Fruit fly (Drosophila melanogaster): Measurements from ENCODE around the gene spi.

Gene spi

DNA sequence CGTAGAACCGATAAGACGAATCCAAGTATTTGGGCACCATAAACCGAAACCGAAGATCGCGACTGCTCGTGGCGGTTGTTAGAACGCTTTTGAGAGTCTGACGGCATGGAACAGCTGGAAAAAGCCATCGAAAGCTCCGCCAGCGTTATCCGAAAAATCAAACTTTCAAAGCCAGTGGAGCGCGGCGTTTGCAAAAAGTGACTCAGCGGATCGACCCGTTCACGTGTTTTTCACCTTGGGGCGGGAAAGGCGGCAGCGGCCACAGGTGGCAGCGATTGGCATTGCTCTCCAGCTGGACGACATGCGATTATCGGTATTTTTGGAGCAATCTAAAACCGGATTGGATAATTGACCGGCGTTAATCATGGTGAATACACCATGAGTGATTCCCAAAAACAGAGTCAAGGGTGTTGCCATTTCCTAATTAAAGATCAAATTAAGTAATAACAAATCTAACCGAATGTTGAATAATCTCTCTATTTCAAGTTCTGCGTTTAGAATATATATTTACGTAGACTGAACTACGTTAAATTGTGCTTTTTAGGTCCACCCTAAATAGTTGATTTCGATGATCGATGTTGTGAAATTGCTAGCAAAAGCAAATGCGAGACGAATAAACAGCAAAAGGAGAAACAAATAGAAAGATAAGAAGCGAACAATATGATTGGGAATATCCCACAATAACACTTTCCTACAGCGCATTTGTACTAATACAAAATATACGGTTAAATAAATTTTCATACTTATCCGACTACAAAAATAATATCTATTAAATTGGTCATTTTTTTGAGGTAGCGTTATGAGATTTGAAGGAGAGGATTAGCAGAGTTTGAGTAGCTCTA lies 30.0 kb downstream of the spi start, which contains the start of gene CG10337 (continued):
- TF ChIP-seq CG8281 (tag; optimal IDR thresholded peaks at IDR 0.05) (no peak), ro (GFP tag; IDR thresholded peaks at IDR 0.05) (no peak)

dm6 chr2L:19543010-19543564 lies 34.0 kb downstream of the spi start:
- TF ChIP-seq gfzf (GFP tag; optimal IDR thresholded peaks at IDR 0.05) = no peak
- peak; percentile 34 for TF ChIP-seq Med (GFP tag)
- peak; percentile 60 for TF ChIP-seq CG15479 (GFP tag; optimal IDR thresholded peaks at IDR 0.05)
- 0 out of 2 replicates have a peak, but pooled peaks have one; percentile 25 for TF ChIP-seq CG11696 (GFP tag; IDR thresholded peaks at IDR 0.05)
- TF ChIP-seq zen (tag; optimal IDR thresholded peaks at IDR 0.05) = no peak
- TF ChIP-seq grau (tag; optimal IDR thresholded peaks at IDR 0.05) = peak; percentile 11
- TF ChIP-seq CG2678 (tag; optimal IDR thresholded peaks at IDR 0.05) = peak; percentile 5
- TF ChIP-seq corto (GFP tag; optimal IDR thresholded peaks at IDR 0.05) = peak; percentile 3
- TF ChIP-seq CG42726 (GFP tag; IDR thresholded peaks at IDR 0.05; ENCODE audit: partially characterized antibody) = no peak
- peak; percentile 41 for TF ChIP-seq exex (tag; optimal IDR thresholded peaks at IDR 0.05)
- no peak for TF ChIP-seq CG32772 (GFP tag; IDR thresholded peaks at IDR 0.05)
- TF ChIP-seq row (GFP tag; IDR thresholded peaks at IDR 0.05) = 0 out of 3 replicates have a peak, but pooled peaks have one; percentile 5
- peak; percentile 3 for TF ChIP-seq PHDP (tag; optimal IDR thresholded peaks at IDR 0.05)
- peak; percentile 71 for TF ChIP-seq Sry-β (GFP tag; optimal IDR thresholded peaks at IDR 0.05)
- TF ChIP-seq eve (GFP tag; optimal IDR thresholded peaks at IDR 0.05) = peak in 1 of 2 experiments; percentile 63
- TF ChIP-seq CG2120 (GFP tag; optimal IDR thresholded peaks at IDR 0.05) = peak; percentile 7
- peak; percentile 12 for TF ChIP-seq lbe (GFP tag; optimal IDR thresholded peaks at IDR 0.05)

DNA sequence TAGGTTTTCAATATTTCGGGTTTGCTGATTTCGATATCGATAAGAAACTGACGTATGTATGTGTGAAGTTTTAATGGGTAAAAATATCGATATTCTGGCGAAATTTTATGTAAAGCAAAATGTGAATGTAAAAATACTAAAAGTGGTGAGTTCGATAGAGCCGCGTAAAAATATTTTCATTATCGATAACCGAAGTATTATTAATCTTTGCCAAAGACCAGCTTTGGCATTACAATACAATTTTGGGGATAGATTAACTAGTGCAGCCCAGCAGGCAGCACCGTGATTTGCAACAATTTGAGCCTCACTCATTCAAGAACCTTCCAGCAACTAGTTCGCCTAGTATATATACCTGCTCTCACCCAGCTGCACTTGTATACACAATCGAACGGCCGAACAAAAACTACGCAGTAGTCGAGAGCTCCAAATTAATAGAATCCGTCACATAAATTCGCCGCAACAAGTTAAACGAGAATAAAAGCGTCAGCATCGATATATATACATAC lies 34.8 kb downstream of the spi start:
- TF ChIP-seq scrt (GFP tag; optimal IDR thresholded peaks at IDR 0.05) (peak; percentile 37), CG2875 (GFP tag; optimal IDR thresholded peaks at IDR 0.05) (no peak), CG7963 (GFP tag; IDR thresholded peaks at IDR 0.05; ENCODE audit: partially characterized antibody) (peak; percentile 90), CG3726 (GFP tag; IDR thresholded peaks at IDR 0.05) (no peak), CG7556 (GFP tag; optimal IDR thresholded peaks at IDR 0.05) (no peak), cato (GFP tag; optimal IDR thresholded peaks at IDR 0.05; ENCODE audit: borderline replicate concordance) (no peak), CG12769 (tag; optimal IDR thresholded peaks at IDR 0.05) (peak; percentile 33), ap (GFP tag; IDR thresholded peaks at IDR 0.05) (no peak), dmrt11E (tag; optimal IDR thresholded peaks at IDR 0.05) (no peak), CG14441 (GFP tag; IDR thresholded peaks at IDR 0.05) (no peak), CG2678 (tag; optimal IDR thresholded peaks at IDR 0.05) (peak; percentile 8), grn (GFP tag; optimal IDR thresholded peaks at IDR 0.05) (peak; percentile 62), CG14860 (GFP tag; IDR thresholded peaks at IDR 0.05; ENCODE audit: partially characterized antibody) (peak; percentile 91), bsh (GFP tag; optimal IDR thresholded peaks at IDR 0.05) (peak in 1 of 2 experiments; percentile 12), Optix (GFP tag; IDR thresholded peaks at IDR 0.05) (no peak), CG6689 (GFP tag; IDR thresholded peaks at IDR 0.05) (no peak), MBD-R2 (GFP tag; IDR thresholded peaks at IDR 0.05) (peak; percentile 71), BEAF-32 (GFP tag; optimal IDR thresholded peaks at IDR 0.05) (peak; percentile 81), Tbp (GFP tag; optimal IDR thresholded peaks at IDR 0.05) (no peak), CG7357 (GFP tag; IDR thresholded peaks at IDR 0.05) (no peak), CG6765 (GFP tag; optimal IDR thresholded peaks at IDR 0.05) (no peak), CG6791 (GFP tag; IDR thresholded peaks at IDR 0.05; ENCODE audit: partially characterized antibody) (peak; percentile 95), wdn (GFP tag; IDR thresholded peaks at IDR 0.05) (no peak), CG10462 (GFP tag; optimal IDR thresholded peaks at IDR 0.05) (no peak), HHEX (GFP tag; optimal IDR thresholded peaks at IDR 0.05) (no peak), CG9215 (GFP tag; IDR thresholded peaks at IDR 0.05) (no peak), NK7.1 (GFP tag; optimal IDR thresholded peaks at IDR 0.05) (no peak)
